Fruit fly (Drosophila melanogaster) whole organism, larva: ENCODE results near the gene CG9855.

Source experiments
- noc ChIP-seq: fragments of 200-800 bp; sonication (Bioruptor generic); optimal IDR thresholded peaks from 3 replicates; lab custom pipeline; 2019; ENCODE audit warnings: missing biosample characterization, mild to moderate bottlenecking, missing genetic modification characterization, moderate library complexity

CG9855 gene

DNA sequence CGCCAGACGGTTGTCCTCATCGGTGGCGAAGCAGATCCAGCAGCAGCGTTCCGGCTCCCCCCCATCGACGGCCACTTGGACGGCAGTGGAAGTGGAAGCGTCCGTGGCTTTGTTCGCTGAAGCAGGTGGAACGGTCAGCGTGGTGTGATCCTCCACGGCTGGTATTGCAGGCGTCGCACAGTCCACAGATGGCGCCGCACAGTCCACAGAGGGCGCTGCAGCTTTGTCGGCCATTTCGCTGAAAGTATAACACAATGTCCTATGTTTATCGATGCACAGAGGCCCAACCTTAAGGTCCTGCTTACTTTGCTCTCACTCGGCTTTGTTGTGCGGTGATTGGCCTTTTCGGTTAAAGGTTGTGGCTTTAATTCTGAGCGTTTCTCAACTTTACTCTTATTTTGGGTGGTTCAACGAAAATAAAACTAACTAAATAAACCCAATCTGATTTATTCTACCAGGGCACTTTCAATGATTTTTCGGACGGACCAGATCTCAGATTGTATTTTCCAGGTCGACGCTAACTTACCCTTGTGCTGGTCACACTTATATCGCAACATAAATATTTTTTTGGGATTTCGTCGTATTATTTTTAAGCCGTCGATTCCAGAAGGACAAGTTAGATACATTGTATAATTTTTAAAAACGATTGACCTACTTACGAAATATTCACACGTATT is at the start of gene CG9855:
TSS of gene CG9855 (minus strand) at position 473 of the 677 bp plus-strand sequence.
- TF ChIP-seq noc (tag; lab: Kevin White, UChicago), result no peak

DNA sequence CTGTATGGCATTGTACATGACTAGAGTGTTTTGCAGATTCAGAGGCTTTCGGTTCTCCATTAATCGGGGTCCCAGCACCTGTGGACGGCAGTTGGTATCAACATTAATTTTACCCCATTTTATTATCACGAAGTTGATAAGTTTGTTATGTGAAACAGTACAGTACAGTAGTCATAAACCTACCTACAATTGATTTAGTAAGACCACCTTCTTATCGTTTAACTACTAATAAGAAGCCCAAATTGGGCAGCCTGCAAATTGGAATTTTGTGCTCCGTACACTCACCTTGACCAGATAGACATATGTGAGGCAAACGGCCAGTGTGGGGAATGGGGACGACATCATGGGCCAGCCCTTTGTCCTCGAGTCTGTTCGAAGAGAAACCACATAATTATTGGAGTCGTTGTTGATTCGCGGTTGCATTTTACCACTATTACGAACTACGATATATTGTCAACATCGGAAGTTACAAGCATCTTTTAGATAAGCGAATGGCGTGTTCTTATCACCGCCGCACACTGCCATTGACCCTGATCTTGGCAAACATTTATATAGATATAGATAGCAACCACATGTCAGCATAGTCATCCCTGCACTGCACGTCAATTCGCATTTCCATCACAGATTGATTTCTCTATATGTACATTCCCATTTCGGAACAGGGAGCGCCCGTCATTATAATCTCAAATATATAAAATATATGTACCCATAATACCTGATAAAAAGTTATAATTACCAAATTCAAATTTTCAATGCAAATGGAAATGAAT is 49.0 kb upstream of the CG9855 start:
- TF ChIP-seq noc (tag; lab: Kevin White, UChicago), result no peak

DNA sequence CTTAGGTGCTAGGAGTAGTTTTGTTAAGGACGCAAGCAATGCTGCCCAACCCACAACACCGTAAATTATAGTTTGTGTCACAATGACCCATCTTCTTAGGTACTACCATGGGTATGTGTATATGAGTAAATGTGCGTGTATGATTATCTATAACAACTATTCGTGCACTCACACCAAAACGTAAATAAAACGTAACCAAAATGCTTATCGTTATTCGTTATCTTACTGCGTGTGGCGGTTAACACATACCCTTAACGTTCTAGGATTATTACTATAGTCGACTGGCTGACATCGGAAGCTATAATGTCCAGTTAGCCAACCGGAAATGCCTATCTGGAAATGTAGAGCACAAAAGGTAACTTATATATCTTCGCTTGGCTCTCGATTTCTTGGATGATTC is 47.4 kb upstream of the CG9855 start:
- no peak for TF ChIP-seq noc (tag; lab: Kevin White, UChicago)

DNA sequence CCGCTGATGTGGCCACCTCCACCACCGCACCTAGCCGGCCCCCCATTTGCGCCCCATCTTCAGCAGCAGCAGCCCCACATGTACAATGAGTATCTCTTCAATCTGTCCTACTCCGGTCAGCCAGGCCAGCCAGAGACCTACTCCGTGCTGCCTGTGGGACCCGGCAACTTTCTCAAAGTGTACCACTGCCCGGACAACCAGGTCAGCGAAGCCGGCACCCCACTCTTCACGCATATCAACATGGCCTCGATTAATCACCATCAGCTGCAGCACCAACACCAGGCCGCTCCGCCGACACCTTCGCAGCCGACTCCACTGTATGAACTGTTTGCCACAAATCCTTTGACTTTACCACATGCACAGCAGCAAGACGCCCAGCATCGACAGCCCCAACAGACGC is 40.1 kb upstream of the CG9855 start:
- TF ChIP-seq noc (tag; lab: Kevin White, UChicago), result no peak

DNA sequence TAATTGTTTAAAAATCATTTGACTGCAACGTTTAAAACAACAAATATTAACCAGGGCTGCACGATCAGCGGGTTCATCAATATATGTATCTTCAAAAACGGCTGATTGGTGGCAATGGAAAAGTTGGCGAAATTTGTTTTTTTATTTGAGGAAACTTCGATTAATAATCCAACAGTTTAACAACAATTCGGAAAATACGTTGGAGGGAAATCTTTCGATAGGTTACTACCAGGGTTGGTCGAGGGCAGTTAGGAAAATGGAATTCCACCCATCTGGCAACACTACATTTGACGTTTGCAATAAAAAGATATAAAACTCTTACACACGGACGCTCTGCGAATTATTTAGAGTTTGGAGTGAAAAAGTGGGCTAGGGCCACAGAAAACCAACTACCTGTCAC is 39.4 kb upstream of the CG9855 start, which contains the start of the genes Lipt2 and CG14650:
TSS of gene Lipt2 (minus strand) at position 217 of the 400 bp plus-strand sequence.
TSS of gene CG14650 (plus strand) at position 275 of the 400 bp plus-strand sequence.
- TF ChIP-seq noc (tag; lab: Kevin White, UChicago), result no peak

DNA sequence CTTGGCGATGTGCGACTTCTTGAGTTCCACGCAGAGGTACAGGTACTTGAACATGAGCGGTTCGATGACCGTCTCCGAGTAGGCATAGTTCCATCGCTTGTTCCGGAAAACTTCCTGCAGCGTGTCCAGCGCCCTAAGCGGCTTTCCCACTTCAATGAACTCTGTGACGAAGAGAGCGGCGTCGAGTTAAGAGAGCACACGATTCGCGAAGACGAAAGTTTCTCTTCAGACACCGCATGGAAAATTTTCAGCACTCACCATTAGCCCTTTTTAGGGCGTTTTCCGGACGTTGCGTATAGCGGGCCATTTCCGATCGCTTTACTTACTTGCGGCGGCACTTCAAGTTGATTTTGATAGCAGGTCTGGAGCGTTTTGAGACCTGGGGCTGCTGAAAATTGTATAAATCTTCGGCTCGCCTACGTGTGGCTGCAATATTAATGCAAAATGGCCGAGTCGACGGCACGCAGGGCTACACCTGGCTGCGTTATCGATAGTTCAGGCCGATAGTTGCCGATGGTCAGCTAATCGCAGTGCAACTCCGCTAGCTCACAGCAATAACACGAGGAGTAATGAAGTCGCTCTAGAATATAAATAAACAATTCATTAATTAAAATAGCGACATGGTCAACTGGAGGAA is 35.9 kb upstream of the CG9855 start, which contains the start of the genes eIF3a and CG1074:
TSS of gene eIF3a (minus strand) at position 455 of the 637 bp plus-strand sequence.
TSS of gene CG1074 (plus strand) at position 525 of the 637 bp plus-strand sequence.
- TF ChIP-seq noc (tag; lab: Kevin White, UChicago), result peak; percentile 64

DNA sequence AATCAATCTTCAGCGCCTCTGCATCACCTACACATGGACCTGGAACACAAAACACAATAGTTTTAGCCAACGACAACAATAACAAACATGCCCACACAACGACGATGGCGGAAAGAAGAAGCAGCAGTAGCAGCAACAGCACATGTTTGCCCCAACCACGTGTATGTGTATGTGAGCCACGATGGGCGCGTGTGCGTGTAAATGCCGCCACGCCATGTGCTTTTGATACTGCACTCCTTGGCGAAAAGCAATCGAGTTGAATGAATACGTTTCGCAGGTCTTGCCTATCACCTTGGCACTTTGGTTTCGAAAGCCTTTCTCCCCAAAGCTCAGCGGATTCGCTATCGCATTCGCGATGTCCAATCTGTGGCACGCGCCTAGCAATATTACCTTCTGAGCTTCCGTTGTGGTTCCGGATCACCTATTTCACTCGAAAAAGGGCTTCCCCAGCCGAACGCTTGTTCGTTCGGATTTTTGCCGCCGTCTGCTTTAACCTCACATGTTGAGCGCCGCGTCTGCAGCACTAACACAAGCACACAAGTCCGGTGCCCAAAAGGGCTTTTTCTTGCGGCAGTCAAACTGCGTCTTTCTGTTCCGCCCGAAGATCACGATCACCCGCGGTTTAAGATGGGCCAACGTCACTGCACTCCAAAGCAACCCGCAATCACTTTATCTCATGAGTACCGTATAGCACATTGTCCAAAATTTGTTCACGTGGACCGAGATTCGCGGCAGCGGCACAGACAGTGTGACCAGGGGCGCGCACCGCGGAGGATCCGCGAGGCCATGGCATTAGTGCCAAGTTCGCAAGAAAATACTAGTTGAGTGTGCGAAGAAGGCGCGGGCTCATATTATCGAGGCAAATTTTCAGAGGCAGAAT is 31.1 kb upstream of the CG9855 start, which contains the start of gene srl:
TSS of gene srl (minus strand) at position 751 of the 880 bp plus-strand sequence.
- no peak for TF ChIP-seq noc (tag; lab: Kevin White, UChicago)

DNA sequence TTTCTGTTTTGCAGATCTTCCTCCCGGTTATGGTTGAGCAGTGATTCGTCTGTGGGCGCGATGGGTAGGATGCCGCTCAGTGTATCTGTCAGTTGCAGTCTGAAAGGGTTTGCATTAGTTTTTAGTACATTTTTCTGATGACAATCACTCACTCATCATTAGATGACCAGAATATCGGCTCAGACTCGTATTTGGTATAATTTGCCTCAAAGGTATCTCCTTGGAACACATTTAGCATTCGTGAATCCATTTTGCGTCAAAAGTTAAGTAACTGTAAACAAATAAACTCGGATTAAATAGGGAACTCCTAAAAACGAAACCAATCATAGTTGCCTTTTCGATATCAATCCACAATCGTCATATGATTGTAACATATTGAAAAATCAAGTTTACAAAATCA is 29.1 kb upstream of the CG9855 start, which contains the start of gene CG31525:
TSS of gene CG31525 (plus strand) at position 301 of the 400 bp plus-strand sequence.
- no peak for TF ChIP-seq noc (tag; lab: Kevin White, UChicago)

DNA sequence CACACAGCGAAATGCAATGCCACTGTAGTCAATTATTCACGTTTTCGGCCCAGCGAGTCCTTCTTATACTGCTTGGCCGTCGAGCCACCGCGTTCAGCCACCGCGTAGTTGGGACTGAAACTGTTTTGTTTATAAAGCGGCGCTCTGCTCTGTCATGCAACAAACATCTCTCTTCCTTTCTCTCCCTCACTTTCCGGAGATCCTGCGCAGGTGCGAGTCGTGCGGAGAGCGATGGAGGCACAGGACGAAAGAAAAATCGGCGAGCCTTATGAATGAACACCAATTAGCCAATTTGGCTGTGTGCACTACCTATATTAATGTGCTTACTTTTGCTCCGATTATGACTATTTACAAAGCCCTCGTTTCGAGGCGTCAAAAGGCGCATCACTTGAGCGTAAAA is 21.8 kb upstream of the CG9855 start, which contains the start of gene CG32944:
TSS of gene CG32944 (minus strand) at position 97 of the 400 bp plus-strand sequence.
- no peak for TF ChIP-seq noc (tag; lab: Kevin White, UChicago)

DNA sequence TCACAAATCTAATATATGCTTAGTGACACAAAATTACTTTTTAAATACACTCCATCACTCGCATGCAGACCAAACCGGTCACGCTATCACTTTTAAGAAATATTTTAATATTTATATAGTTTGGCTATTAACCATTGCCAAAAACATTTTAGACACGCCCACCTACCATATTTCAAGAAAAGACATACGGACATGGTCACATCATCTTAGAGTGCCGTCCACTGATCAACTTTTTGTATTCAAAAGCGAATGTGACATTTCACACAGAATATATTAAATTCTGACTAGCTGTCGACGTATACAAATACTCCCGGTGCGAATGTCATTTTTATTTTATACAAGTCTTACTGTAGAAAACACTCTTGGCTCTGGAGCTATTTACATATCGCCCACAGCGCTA is 18.5 kb upstream of the CG9855 start, which contains the start of gene CG31528:
TSS of gene CG31528 (plus strand) at position 301 of the 400 bp plus-strand sequence.
- no peak for TF ChIP-seq noc (tag; lab: Kevin White, UChicago)

DNA sequence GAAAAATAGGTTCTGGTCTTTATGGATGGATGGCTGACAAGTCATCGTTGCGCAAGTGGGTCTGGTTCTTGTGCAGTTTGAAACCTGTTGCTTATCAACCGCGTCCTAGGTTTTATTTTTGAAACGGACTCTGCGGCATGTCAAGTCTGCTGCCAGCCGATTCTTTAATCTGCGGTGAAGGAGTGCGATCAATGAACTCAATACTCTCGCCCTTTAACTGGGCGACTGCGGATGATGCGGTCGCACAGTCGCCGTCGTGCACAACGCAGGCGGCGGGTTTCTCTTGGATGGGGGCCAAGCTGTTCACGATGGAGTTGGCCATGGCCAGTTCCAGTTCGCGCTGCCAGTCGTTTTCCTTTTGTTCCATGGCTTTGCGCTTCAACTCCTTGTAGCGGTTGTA is 9.7 kb upstream of the CG9855 start:
- no peak for TF ChIP-seq noc (tag; lab: Kevin White, UChicago)

DNA sequence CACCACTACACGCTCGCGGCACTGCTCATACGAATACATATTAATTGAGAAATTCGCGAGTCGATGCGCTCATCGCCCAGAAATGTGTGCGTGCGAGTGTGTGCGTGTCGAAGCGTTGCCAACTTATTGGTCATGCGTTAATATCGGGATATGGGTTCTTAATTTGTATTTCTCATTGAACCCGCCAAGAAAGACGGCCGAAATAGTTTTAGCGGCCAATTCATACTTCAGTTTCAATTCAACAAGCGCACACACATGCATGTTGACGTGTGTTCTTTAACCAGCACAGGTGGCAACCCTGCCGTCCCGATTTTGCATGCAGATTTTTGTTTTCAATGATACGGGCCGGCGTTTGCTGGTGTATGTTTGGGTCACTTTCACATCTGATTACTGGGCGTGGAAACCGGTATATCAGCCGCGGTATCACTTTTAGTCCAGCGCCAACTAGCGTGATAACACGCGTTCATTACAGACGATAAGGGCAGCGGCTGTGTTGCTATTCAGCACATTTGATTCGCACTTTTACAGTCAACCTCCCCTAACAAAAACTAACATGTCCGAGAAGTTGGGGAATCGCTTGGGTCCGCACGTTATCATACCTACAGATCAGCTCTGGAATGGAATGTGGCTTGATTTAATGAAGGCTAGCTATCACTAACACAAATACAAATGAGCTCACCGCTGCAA is 6.2 kb upstream of the CG9855 start:
- peak; percentile 87 for TF ChIP-seq noc (tag; lab: Kevin White, UChicago)

DNA sequence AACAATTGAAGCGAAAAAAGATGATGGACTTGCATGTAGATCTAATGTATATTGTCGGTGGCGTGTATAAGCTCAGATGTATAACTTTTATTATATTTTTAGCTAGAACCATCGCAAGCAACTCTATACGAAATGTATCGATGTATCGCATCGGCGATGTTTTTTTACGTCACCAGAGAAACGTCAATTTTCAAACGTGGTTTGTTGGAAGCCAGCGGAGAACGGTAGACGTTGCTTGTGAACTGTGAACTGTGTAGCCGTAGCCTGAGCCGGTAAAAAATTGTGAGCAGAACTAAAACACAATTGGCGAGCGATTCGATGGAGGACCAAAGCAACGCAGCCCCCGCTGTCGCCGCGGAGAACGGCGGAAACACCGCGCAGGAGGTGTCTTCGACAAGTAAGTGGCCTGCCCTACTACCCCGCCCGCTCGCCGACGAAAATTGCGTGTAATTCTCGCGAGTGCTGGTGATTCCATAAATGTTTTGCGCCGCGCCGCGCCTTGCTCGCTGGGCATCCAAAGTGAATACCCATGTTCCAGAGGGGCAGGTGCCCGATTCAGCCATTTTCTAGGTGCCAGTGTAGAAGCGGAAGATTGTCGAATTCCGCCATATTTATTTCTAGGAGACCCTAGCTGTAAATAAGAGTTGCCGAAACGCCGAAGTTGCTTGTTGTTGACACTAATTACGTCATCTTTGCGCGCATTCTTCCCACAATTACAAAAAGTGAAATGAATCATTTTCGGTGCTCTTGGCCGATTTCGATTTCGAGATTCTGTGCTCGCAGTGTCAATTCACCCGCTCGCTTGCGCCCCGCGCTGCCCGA is 5.4 kb upstream of the CG9855 start, which contains the start of gene lost:
TSS of gene lost (plus strand) at position 193 of the 822 bp plus-strand sequence.
- no peak for TF ChIP-seq noc (tag; lab: Kevin White, UChicago)
